Worm (Caenorhabditis elegans) whole organism, mixed stage, embryonic: Measurements from ENCODE around the gene Y17G7B.23.
A peak's percentile ranks its signal among the peaks of the same experiment; 100 is the strongest.

Experiments
- M03D4.4 ChIP-seq: sonication (generic microtip); optimal IDR thresholded peaks from 2 replicates; lab custom pipeline; 2017; ENCODE audit warnings: mild to moderate bottlenecking, missing genetic modification characterization, missing compliant biosample characterization
- bed-3 ChIP-seq: fragments of 200-800 bp; sonication (Bioruptor generic); optimal IDR thresholded peaks from 3 replicates; lab custom pipeline; 2018; ENCODE audit warnings: mild to moderate bottlenecking, missing genetic modification characterization, moderate library complexity, missing compliant biosample characterization
- ceh-39 ChIP-seq: fragments of 150-350 bp; optimal IDR thresholded peaks from 2 replicates; lab custom pipeline; 2014; ENCODE audit warnings: missing biosample characterization, missing genetic modification characterization
- ceh-43 ChIP-seq: fragments of 200-800 bp; sonication (Bioruptor generic); optimal IDR thresholded peaks from 2 replicates; lab custom pipeline; 2018; ENCODE audit warnings: mild to moderate bottlenecking, missing genetic modification characterization, moderate library complexity, missing compliant biosample characterization
- ceh-83 ChIP-seq: fragments of 200-800 bp; sonication (Bioruptor generic); optimal IDR thresholded peaks from 2 replicates; lab custom pipeline; 2018; ENCODE audit warnings: mild to moderate bottlenecking, missing genetic modification characterization, missing compliant biosample characterization
- ces-1 ChIP-seq: fragments of 150-350 bp; optimal IDR thresholded peaks from 2 replicates; lab custom pipeline; 2014; ENCODE audit warnings: missing biosample characterization, missing genetic modification reagents, missing genetic modification characterization
- cnd-1 ChIP-seq: fragments of 200-800 bp; sonication (Bioruptor generic); optimal IDR thresholded peaks from 2 replicates; lab custom pipeline; 2018; ENCODE audit warnings: mild to moderate bottlenecking, missing genetic modification characterization, missing compliant biosample characterization
- drap-1 ChIP-seq: fragments of 200-800 bp; sonication (Bioruptor generic); optimal IDR thresholded peaks from 3 replicates; lab custom pipeline; 2018; ENCODE audit warnings: mild to moderate bottlenecking, missing genetic modification characterization, missing compliant biosample characterization
- ham-2 ChIP-seq: fragments of 200-800 bp; sonication (Bioruptor generic); optimal IDR thresholded peaks from 2 replicates; lab custom pipeline; 2018; ENCODE audit warnings: mild to moderate bottlenecking, missing genetic modification characterization, missing compliant biosample characterization
- lin-13 ChIP-seq: fragments of 150-350 bp; optimal IDR thresholded peaks from 2 replicates; lab custom pipeline; 2014; ENCODE audit warnings: missing biosample characterization, missing genetic modification characterization
- lin-32 ChIP-seq: fragments of 200-800 bp; sonication (Bioruptor generic); optimal IDR thresholded peaks from 2 replicates; lab custom pipeline; 2018; ENCODE audit warnings: mild to moderate bottlenecking, missing genetic modification characterization, missing compliant biosample characterization
- lsy-2 ChIP-seq: fragments of 150-350 bp; optimal IDR thresholded peaks from 2 replicates; lab custom pipeline; 2014; ENCODE audit warnings: missing biosample characterization, missing genetic modification characterization
- mep-1 ChIP-seq: fragments of 150-350 bp; optimal IDR thresholded peaks from 2 replicates; lab custom pipeline; 2017; ENCODE audit warnings: missing biosample characterization, missing genetic modification reagents, missing genetic modification characterization, inconsistent platforms
- mls-2 ChIP-seq: sonication (generic microtip); optimal IDR thresholded peaks from 2 replicates; lab custom pipeline; 2016; ENCODE audit warnings: mild to moderate bottlenecking, missing genetic modification characterization, moderate library complexity, missing compliant biosample characterization
- nhr-12 ChIP-seq: fragments of 150-350 bp; optimal IDR thresholded peaks from 2 replicates; lab custom pipeline; 2014; ENCODE audit warnings: missing biosample characterization, missing genetic modification characterization
- nhr-2 ChIP-seq: fragments of 150-350 bp; optimal IDR thresholded peaks from 2 replicates; lab custom pipeline; 2014; ENCODE audit warnings: missing biosample characterization, missing genetic modification characterization
- nhr-28 ChIP-seq: fragments of 150-350 bp; optimal IDR thresholded peaks from 2 replicates; lab custom pipeline; 2014; ENCODE audit warnings: missing biosample characterization, missing genetic modification characterization
- nhr-76 ChIP-seq: sonication (generic microtip); optimal IDR thresholded peaks from 2 replicates; lab custom pipeline; 2017; ENCODE audit warnings: missing biosample characterization, missing genetic modification characterization
- pha-4 ChIP-seq: fragments of 150-350 bp; optimal IDR thresholded peaks from 2 replicates; lab custom pipeline; 2018; ENCODE audit warnings: missing biosample characterization, missing genetic modification reagents, missing genetic modification characterization
- sem-2 ChIP-seq: fragments of 200-800 bp; sonication (Bioruptor generic); optimal IDR thresholded peaks from 2 replicates; lab custom pipeline; 2018; ENCODE audit warnings: mild to moderate bottlenecking, missing genetic modification characterization, missing compliant biosample characterization
- snpc-4 ChIP-seq: fragments of 150-350 bp; optimal IDR thresholded peaks from 2 replicates; lab custom pipeline; 2014; ENCODE audit warnings: missing biosample characterization, missing genetic modification characterization
- sptf-1 ChIP-seq: sonication (generic microtip); optimal IDR thresholded peaks from 2 replicates; lab custom pipeline; 2017; ENCODE audit warnings: mild to moderate bottlenecking, missing genetic modification characterization, moderate library complexity, missing compliant biosample characterization
- tbx-8 ChIP-seq: fragments of 200-800 bp; sonication (Bioruptor generic); optimal IDR thresholded peaks from 2 replicates; lab custom pipeline; 2018; ENCODE audit warnings: mild to moderate bottlenecking, missing genetic modification characterization, moderate library complexity, missing compliant biosample characterization
- unc-120 ChIP-seq: sonication (generic microtip); optimal IDR thresholded peaks from 2 replicates; lab custom pipeline; 2017; ENCODE audit warnings: missing genetic modification characterization, missing compliant biosample characterization; ENCODE audit not compliant: poor library complexity, severe bottlenecking
- unc-39 ChIP-seq: fragments of 150-350 bp; optimal IDR thresholded peaks from 2 replicates; lab custom pipeline; 2014; ENCODE audit warnings: missing biosample characterization, missing genetic modification characterization
- zip-8 ChIP-seq: fragments of 150-350 bp; optimal IDR thresholded peaks from 2 replicates; lab custom pipeline; 2014; ENCODE audit warnings: missing biosample characterization, missing genetic modification characterization
- ztf-11 ChIP-seq: fragments of 150-350 bp; optimal IDR thresholded peaks from 2 replicates; lab custom pipeline; 2014; ENCODE audit warnings: missing biosample characterization, missing genetic modification characterization

Y17G7B.23 gene

DNA sequence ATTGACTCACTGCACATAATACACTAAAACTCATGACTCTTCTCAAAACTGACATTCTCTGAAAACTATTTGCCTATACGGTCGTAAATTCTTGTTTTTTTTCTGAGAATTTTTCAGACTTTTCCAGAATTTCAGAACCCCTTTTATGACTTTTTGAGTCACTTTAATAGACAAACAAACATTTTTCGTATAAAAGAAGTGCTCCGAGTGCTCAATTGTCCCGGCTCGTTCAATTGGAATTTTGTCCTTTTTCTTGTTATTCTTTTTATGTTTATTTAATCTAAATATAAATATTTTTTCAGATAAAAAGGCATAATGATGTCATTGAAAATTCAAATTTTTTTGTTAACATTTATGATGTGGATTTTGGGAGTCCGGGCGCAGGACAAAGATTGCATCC is at the start of gene Y17G7B.23:
Y17G7B.23 (plus strand) TSS at position 301 of the 400 bp plus-strand sequence.
- TF ChIP-seq unc-39 (tag; lab: Kevin White, UChicago) = no peak

DNA sequence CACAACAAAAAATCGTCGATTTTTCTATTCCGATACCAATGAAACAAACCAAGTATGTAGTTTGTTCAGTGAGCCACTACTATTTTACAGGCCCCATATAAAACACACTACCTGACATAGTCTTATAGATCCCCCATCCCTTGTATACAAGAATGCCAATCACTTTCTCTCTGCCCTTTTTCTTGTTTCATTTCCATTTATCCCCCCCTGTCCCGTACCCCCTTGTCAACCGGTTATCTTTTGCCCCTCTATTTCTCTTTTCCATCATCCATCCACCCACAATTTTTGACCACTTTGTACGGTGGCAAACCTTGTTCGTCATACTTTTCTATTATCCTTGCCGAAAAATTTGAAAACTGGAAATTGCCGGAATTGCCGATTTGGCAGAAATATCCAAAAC is 46.0 kb upstream of the Y17G7B.23 start:
- TF ChIP-seq ceh-83 (GFP tag; lab: Kevin White, UChicago) = no peak
- no peak for TF ChIP-seq lin-13 (tag; lab: Kevin White, UChicago)
- no peak for TF ChIP-seq nhr-76 (tag; lab: Kevin White, UChicago)
- TF ChIP-seq nhr-12 (tag; lab: Kevin White, UChicago) = no peak
- no peak for TF ChIP-seq cnd-1
- no peak for TF ChIP-seq sptf-1 (tag; lab: Kevin White, UChicago)
- no peak for TF ChIP-seq pha-4 (tag; lab: Kevin White, UChicago)
- TF ChIP-seq ceh-43 (GFP tag; lab: Kevin White, UChicago) = no peak
- TF ChIP-seq drap-1 (GFP tag; lab: Kevin White, UChicago) = no peak
- no peak for TF ChIP-seq mep-1
- no peak for TF ChIP-seq nhr-2 (tag; lab: Kevin White, UChicago)
- TF ChIP-seq bed-3 = no peak
- no peak for TF ChIP-seq nhr-28 (tag; lab: Kevin White, UChicago)
- no peak for TF ChIP-seq ceh-39
- TF ChIP-seq, all 35 proteins: peak for 0

DNA sequence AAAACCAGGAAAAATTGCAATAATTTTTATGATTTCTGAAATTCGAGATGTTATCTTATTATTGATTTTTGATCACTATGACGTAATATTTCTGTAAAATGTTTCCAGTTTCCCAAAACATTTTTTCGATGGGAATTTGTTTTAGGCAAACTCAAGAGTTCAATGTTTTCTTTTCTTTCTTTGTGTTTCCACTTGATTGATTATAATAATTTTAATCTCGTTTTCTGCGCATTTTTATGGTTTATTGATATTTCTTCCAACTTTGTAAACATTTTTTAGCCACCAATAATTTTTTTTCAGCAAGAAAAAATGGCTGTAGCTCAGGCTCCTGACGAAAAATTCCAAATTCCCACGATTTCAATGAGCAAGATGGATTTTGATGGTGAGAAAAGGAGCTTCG is 44.8 kb upstream of the Y17G7B.23 start, which contains the start of gene W03C9.6:
W03C9.6 (plus strand) TSS at position 301 of the 400 bp plus-strand sequence.
- TF ChIP-seq sptf-1 (tag; lab: Kevin White, UChicago) (no peak), drap-1 (GFP tag; lab: Kevin White, UChicago) (no peak), ces-1 (GFP tag; lab: Kevin White, UChicago) (no peak), unc-120 (tag; lab: Kevin White, UChicago) (no peak), bed-3 (no peak), zip-8 (tag; lab: Kevin White, UChicago) (peak; percentile 80), unc-39 (tag; lab: Kevin White, UChicago) (no peak), mls-2 (no peak)
- TF ChIP-seq, all 35 proteins: peak for 1

DNA sequence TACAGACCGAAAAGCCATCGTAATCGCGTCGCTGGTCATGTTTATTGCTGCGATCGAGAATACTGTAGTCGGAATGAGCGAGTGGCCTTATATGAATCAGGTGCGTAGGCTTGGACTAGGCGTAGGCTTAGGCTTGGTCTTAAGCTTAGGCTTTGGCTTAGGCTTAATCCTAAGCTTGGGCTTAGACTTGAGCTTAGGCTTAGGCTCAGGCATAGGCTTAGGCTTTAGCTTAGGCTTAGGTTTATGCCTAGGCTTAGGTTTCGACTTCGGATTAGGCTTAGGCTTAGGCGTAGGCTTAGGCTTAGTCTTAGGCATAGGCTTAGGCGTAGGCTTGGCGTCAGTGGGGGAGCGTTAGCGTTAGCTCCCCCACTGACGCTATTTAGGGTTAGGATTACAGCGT is 44.2 kb upstream of the Y17G7B.23 start:
- TF ChIP-seq mep-1 = no peak
- TF ChIP-seq drap-1 (GFP tag; lab: Kevin White, UChicago) = no peak
- no peak for TF ChIP-seq ztf-11 (tag; lab: Kevin White, UChicago)
- no peak for TF ChIP-seq nhr-12 (tag; lab: Kevin White, UChicago)
- TF ChIP-seq, all 35 proteins: peak for 0

DNA sequence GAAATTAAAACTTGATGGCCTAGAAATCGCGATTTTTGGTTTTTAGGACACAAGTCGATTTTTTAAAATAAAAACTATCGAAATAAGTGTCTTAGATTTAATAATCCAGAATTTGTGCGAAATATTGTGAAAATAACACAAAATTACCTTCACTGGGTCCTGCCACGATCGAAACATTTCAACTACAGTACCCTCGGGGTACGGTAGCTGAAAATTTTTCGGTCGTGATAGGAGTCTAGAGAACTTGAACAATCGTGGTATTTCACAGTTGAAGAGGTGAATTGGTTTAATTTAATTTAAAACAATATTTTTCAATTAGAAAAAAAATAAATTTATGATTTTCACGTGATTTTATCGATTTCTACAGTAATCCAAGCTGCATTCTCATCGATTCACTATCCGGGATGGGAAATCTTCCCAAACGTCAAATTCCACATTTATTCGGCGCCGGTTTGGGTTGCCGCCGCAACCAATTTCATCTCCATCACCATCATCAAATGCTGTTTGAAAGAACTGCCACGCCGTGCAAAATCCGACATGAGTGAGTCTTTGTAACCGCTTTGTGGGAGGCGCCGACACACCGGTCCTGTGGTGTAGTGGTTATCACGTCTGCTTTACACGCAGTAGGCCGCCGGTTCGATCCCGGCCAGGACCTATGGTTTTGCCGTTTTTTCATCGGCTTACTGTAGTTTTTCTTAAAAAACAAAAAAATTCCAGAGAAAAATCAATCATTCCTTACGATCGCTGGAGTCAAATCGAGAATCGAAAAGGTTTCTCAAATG is 40.0 kb upstream of the Y17G7B.23 start:
- peak; percentile 55 for TF ChIP-seq sem-2 (GFP tag; lab: Kevin White, UChicago)
- peak; percentile 22 for TF ChIP-seq lin-32 (GFP tag; lab: Kevin White, UChicago)
- TF ChIP-seq cnd-1 = peak; percentile 83
- peak; percentile 39 for TF ChIP-seq tbx-8 (GFP tag; lab: Kevin White, UChicago)
- peak; percentile 64 for TF ChIP-seq mls-2
- TF ChIP-seq snpc-4 (tag; lab: Kevin White, UChicago) = no peak
- TF ChIP-seq lsy-2 (tag; lab: Kevin White, UChicago) = peak; percentile 16
- TF ChIP-seq sptf-1 (tag; lab: Kevin White, UChicago) = peak; percentile 84
- peak; percentile 57 for TF ChIP-seq ham-2 (GFP tag; lab: Kevin White, UChicago)
- peak; percentile 87 for TF ChIP-seq ceh-83 (GFP tag; lab: Kevin White, UChicago)
- no peak for TF ChIP-seq zip-8 (tag; lab: Kevin White, UChicago)
- no peak for TF ChIP-seq nhr-76 (tag; lab: Kevin White, UChicago)
- no peak for TF ChIP-seq pha-4 (tag; lab: Kevin White, UChicago)
- peak; percentile 7 for TF ChIP-seq lin-13 (tag; lab: Kevin White, UChicago)
- peak; percentile 35 for TF ChIP-seq ztf-11 (tag; lab: Kevin White, UChicago)
- TF ChIP-seq nhr-28 (tag; lab: Kevin White, UChicago) = no peak
- peak; percentile 77 for TF ChIP-seq M03D4.4
- TF ChIP-seq drap-1 (GFP tag; lab: Kevin White, UChicago) = peak; percentile 82
- peak; percentile 9 for TF ChIP-seq unc-120 (tag; lab: Kevin White, UChicago)
- peak; percentile 58 for TF ChIP-seq bed-3
